Fruit fly (Drosophila melanogaster) whole organism: ENCODE measurements around the gene CG7402.

ENCODE experiments used
- Dll ChIP-seq: fragments of >200 bp; optimal IDR thresholded peaks from 2 replicates; lab custom pipeline; 2017
- pan ChIP-seq: fragments of >200 bp; optimal IDR thresholded peaks from 2 replicates; lab custom pipeline; 2017
- psq ChIP-seq: fragments of >200 bp; optimal IDR thresholded peaks from 2 replicates; lab custom pipeline; 2017
- usp ChIP-seq: fragments of >200 bp; optimal IDR thresholded peaks from 2 replicates; lab custom pipeline; 2017; ENCODE audit warnings: missing biosample characterization, missing genetic modification characterization, mixed read lengths

- TF ChIP-seq Dll (lab: Kevin White, UChicago) (no peak), psq (lab: Kevin White, UChicago) (no peak), usp (GFP tag; lab: Kevin White, UChicago) (no peak), pan (no peak)
Observed at dm6 chr3L:17921462-17921861, 34.0 kb downstream of the CG7402 start.
